Fruit fly (Drosophila melanogaster) Kc167 (cell line): Measurements from ENCODE around the gene thoc7.

ENCODE experiments used
- Myc ChIP-seq: fragments of >200 bp; optimal IDR thresholded peaks from 2 replicates; lab custom pipeline; 2017; ENCODE audit warnings: missing external identifiers
- Sin3A ChIP-seq: fragments of >200 bp; optimal IDR thresholded peaks from 2 replicates; lab custom pipeline; 2018; ENCODE audit warnings: missing external identifiers
- h ChIP-seq: fragments of >200 bp; optimal IDR thresholded peaks from 3 replicates; lab custom pipeline; 2018; ENCODE audit warnings: missing external identifiers
- insv ChIP-seq: fragments of >200 bp; optimal IDR thresholded peaks from 3 replicates; lab custom pipeline; 2018; ENCODE audit warnings: missing external identifiers
- psq ChIP-seq: fragments of >200 bp; optimal IDR thresholded peaks from 2 replicates; lab custom pipeline; 2017; ENCODE audit warnings: missing external identifiers
- ttk ChIP-seq: sonication (Bioruptor generic); optimal IDR thresholded peaks from 2 replicates; lab custom pipeline; 2017; ENCODE audit warnings: missing external identifiers

Gene thoc7

dm6 chr3L:224004-224951 is 11.8 kb upstream of the thoc7 start:
- TF ChIP-seq Myc (lab: Kevin White, UChicago) = no peak
- TF ChIP-seq ttk (lab: Kevin White, UChicago) = no peak
- TF ChIP-seq insv (lab: Kevin White, UChicago) = no peak
- no peak for TF ChIP-seq h
- TF ChIP-seq Sin3A (lab: Kevin White, UChicago) = no peak
- TF ChIP-seq psq = no peak

- TF ChIP-seq h (no peak), ttk (lab: Kevin White, UChicago) (no peak), psq (no peak)
These were observed 10.8 kb upstream of the thoc7 start, which contains the start of the genes pyx and CG33229 for dm6 chr3L:223019-223902. TSS of gene pyx (minus strand) at chr3L:223069. TSS of gene CG33229 (plus strand) at chr3L:223852.

dm6 chr3L:217480-218118 is 5.1 kb upstream of the thoc7 start, which contains the start of gene CG13877:
TSS of gene CG13877 (plus strand) at chr3L:218068.
- TF ChIP-seq psq = no peak
- no peak for TF ChIP-seq Myc (lab: Kevin White, UChicago)
- no peak for TF ChIP-seq h
- TF ChIP-seq insv (lab: Kevin White, UChicago) = no peak
- TF ChIP-seq ttk (lab: Kevin White, UChicago) = no peak
- TF ChIP-seq Sin3A (lab: Kevin White, UChicago) = no peak

- TF ChIP-seq Myc (lab: Kevin White, UChicago) = no peak
- no peak for TF ChIP-seq h
- no peak for TF ChIP-seq psq
- no peak for TF ChIP-seq insv (lab: Kevin White, UChicago)
- no peak for TF ChIP-seq ttk (lab: Kevin White, UChicago)
- TF ChIP-seq Sin3A (lab: Kevin White, UChicago) = no peak
These were observed 3.8 kb upstream of the thoc7 start, which contains the start of gene Kaz1-ORFB for dm6 chr3L:216325-216724. TSS of gene Kaz1-ORFB (plus strand) at chr3L:216625.

dm6 chr3L:211200-211599 is 1.3 kb downstream of the thoc7 start, which contains the start of gene Prp4k:
TSS of gene Prp4k (minus strand) at chr3L:211457.
- TF ChIP-seq Myc (lab: Kevin White, UChicago) (no peak), h (no peak), psq (no peak), Sin3A (lab: Kevin White, UChicago) (no peak), insv (lab: Kevin White, UChicago) (no peak), ttk (lab: Kevin White, UChicago) (no peak)

- TF ChIP-seq ttk (lab: Kevin White, UChicago) = no peak
- no peak for TF ChIP-seq h
- TF ChIP-seq insv (lab: Kevin White, UChicago) = no peak
These were observed 6.7 kb downstream of the thoc7 start, which contains the start of the genes Gk1 and CG13876 for dm6 chr3L:205723-206284. TSS of gene Gk1 (minus strand) at chr3L:205844. TSS of gene CG13876 (plus strand) at chr3L:206134.

dm6 chr3L:203536-204135 is 8.9 kb downstream of the thoc7 start, which contains the start of gene NitFhit:
TSS of gene NitFhit (plus strand) at chr3L:203730.
- TF ChIP-seq Myc (lab: Kevin White, UChicago) (no peak), h (no peak), Sin3A (lab: Kevin White, UChicago) (no peak), ttk (lab: Kevin White, UChicago) (no peak), insv (lab: Kevin White, UChicago) (no peak), psq (no peak)

- no peak for TF ChIP-seq Sin3A (lab: Kevin White, UChicago)
- TF ChIP-seq h = no peak
- no peak for TF ChIP-seq ttk (lab: Kevin White, UChicago)
- no peak for TF ChIP-seq psq
- TF ChIP-seq Myc (lab: Kevin White, UChicago) = no peak
- no peak for TF ChIP-seq insv (lab: Kevin White, UChicago)
These were observed 12.5 kb downstream of the thoc7 start, which contains the start of the genes rno and mri for dm6 chr3L:199754-200596. TSS of gene rno (minus strand) at chr3L:199762. TSS of gene mri (plus strand) at chr3L:200174.

dm6 chr3L:199050-199745 is 13.3 kb downstream of the thoc7 start:
- no peak for TF ChIP-seq ttk (lab: Kevin White, UChicago)
- TF ChIP-seq insv (lab: Kevin White, UChicago) = no peak
- no peak for TF ChIP-seq h
- TF ChIP-seq Myc (lab: Kevin White, UChicago) = no peak
- TF ChIP-seq psq = no peak
- no peak for TF ChIP-seq Sin3A (lab: Kevin White, UChicago)
